Fruit fly (Drosophila melanogaster) whole organism, embryonic: ENCODE results near the gene Sems.

ENCODE experiments used
- B-H2 ChIP-seq: fragments of 200-800 bp; sonication (Bioruptor generic); optimal IDR thresholded peaks from 2 replicates; lab custom pipeline; 2018; ENCODE audit warnings: missing biosample characterization, mild to moderate bottlenecking, missing genetic modification characterization
- CG11504 ChIP-seq: fragments of 200-800 bp; sonication (Bioruptor generic); optimal IDR thresholded peaks from 3 replicates; lab custom pipeline; 2019; ENCODE audit warnings: missing biosample characterization, mild to moderate bottlenecking, missing genetic modification characterization, moderate library complexity
- CG13123 ChIP-seq: fragments of 200-800 bp; sonication (Bioruptor generic); optimal IDR thresholded peaks from 2 replicates; lab custom pipeline; 2016; ENCODE audit warnings: missing biosample characterization, missing genetic modification characterization
- CG17359 ChIP-seq: fragments of 200-800 bp; sonication (Bioruptor generic); optimal IDR thresholded peaks from 3 replicates; lab custom pipeline; 2018; ENCODE audit warnings: missing biosample characterization, mild to moderate bottlenecking, missing genetic modification characterization, moderate library complexity
- CG18011 ChIP-seq: fragments of 200-800 bp; sonication (Bioruptor generic); optimal IDR thresholded peaks from 2 replicates; lab custom pipeline; 2017; ENCODE audit warnings: missing biosample characterization, missing genetic modification characterization, mild to moderate bottlenecking, moderate library complexity, missing genotype
- CG18262 ChIP-seq: fragments of 200-800 bp; optimal IDR thresholded peaks from 3 replicates; lab custom pipeline; 2019; ENCODE audit warnings: missing biosample characterization, mild to moderate bottlenecking, missing genetic modification characterization, moderate library complexity
- CG1832 ChIP-seq: fragments of 200-800 bp; sonication (Bioruptor generic); optimal IDR thresholded peaks from 2 replicates; lab custom pipeline; 2017; ENCODE audit warnings: missing biosample characterization, mild to moderate bottlenecking, missing genetic modification characterization, inconsistent platforms
- CG18476 ChIP-seq: fragments of 200-800 bp; sonication (Bioruptor generic); optimal IDR thresholded peaks from 2 replicates; lab custom pipeline; 2016; ENCODE audit warnings: missing biosample characterization, mild to moderate bottlenecking, missing genetic modification characterization
- CG18764 ChIP-seq: fragments of 200-800 bp; sonication (Bioruptor generic); optimal IDR thresholded peaks from 3 replicates; lab custom pipeline; 2016; ENCODE audit warnings: missing biosample characterization, missing genetic modification characterization
- CG2129 ChIP-seq: fragments of 200-800 bp; sonication (Bioruptor generic); IDR thresholded peaks from 2 replicates; pipeline ENCODE4 v1.3.6; 2022; ENCODE audit warnings: missing biosample characterization, missing genetic modification characterization; ENCODE audit not compliant: partially characterized antibody
- CG2202 ChIP-seq: fragments of 200-800 bp; sonication (Bioruptor generic); optimal IDR thresholded peaks from 2 replicates; lab custom pipeline; 2018; ENCODE audit warnings: missing biosample characterization, mild to moderate bottlenecking, missing genetic modification characterization
- CG2875 ChIP-seq: fragments of 200-800 bp; sonication (Bioruptor generic); optimal IDR thresholded peaks from 2 replicates; lab custom pipeline; 2017; ENCODE audit warnings: missing biosample characterization, mild to moderate bottlenecking, missing genetic modification characterization, missing genetic modification reagents
- CG31365 ChIP-seq: fragments of 200-800 bp; sonication (Bioruptor generic); optimal IDR thresholded peaks from 2 replicates; lab custom pipeline; 2018; ENCODE audit warnings: missing biosample characterization, mild to moderate bottlenecking, missing genetic modification characterization
- CG3847 ChIP-seq: fragments of 200-800 bp; sonication (Bioruptor generic); IDR thresholded peaks from 2 replicates; pipeline ENCODE4 v1.3.6; 2022; ENCODE audit warnings: missing biosample characterization, missing genetic modification characterization
- CG6272 ChIP-seq: fragments of 200-800 bp; sonication (Bioruptor generic); IDR thresholded peaks from 2 replicates; pipeline ENCODE4 v1.3.6; 2022; ENCODE audit warnings: missing biosample characterization, missing genetic modification characterization
- CG6683 ChIP-seq: fragments of 200-800 bp; sonication (Bioruptor generic); optimal IDR thresholded peaks from 2 replicates; lab custom pipeline; 2017; ENCODE audit warnings: missing biosample characterization, mild to moderate bottlenecking, missing genetic modification characterization, missing genetic modification reagents
- CHES-1-like ChIP-seq: fragments of 200-800 bp; sonication (Bioruptor generic); optimal IDR thresholded peaks from 2 replicates; lab custom pipeline; 2016; ENCODE audit warnings: missing biosample characterization, missing genetic modification characterization
- Dp ChIP-seq: fragments of 200-800 bp; sonication (Bioruptor generic); optimal IDR thresholded peaks from 2 replicates; lab custom pipeline; 2018; ENCODE audit warnings: missing biosample characterization, mild to moderate bottlenecking, missing genetic modification characterization, moderate library complexity
- E2f1 ChIP-seq: fragments of 200-800 bp; sonication (Bioruptor generic); IDR thresholded peaks from 2 replicates; pipeline ENCODE4 v1.3.6; 2022; ENCODE audit warnings: missing biosample characterization, missing genetic modification characterization
- Ets65A ChIP-seq: fragments of 200-800 bp; sonication (Bioruptor generic); peaks from one replicate; lab custom pipeline; 2016; ENCODE audit warnings: missing biosample characterization, missing genetic modification characterization
- H15 ChIP-seq: fragments of 200-800 bp; sonication (Bioruptor generic); IDR thresholded peaks from 3 replicates; pipeline ENCODE4 v1.3.6; 2022; ENCODE audit warnings: missing biosample characterization, missing genetic modification characterization
- HLH4C ChIP-seq: fragments of 200-800 bp; sonication (Bioruptor generic); IDR thresholded peaks from 3 replicates; pipeline ENCODE4 v1.3.6; 2022; ENCODE audit warnings: missing biosample characterization, missing genetic modification characterization; ENCODE audit not compliant: partially characterized antibody
- HLH54F ChIP-seq: fragments of 200-800 bp; sonication (Bioruptor generic); optimal IDR thresholded peaks from 3 replicates; lab custom pipeline; 2016; ENCODE audit warnings: missing biosample characterization, missing genetic modification characterization
- HmgD ChIP-seq: fragments of 200-800 bp; sonication (Bioruptor generic); optimal IDR thresholded peaks from 3 replicates; lab custom pipeline; 2016; ENCODE audit warnings: missing biosample characterization, missing genetic modification characterization
- Hmx ChIP-seq: fragments of 200-800 bp; sonication (Bioruptor generic); optimal IDR thresholded peaks from 2 replicates; lab custom pipeline; 2016; ENCODE audit warnings: missing biosample characterization, missing genetic modification characterization
- MBD-R2 ChIP-seq: fragments of 200-800 bp; sonication (Bioruptor generic); IDR thresholded peaks from 2 replicates; pipeline ENCODE4 v1.3.6; 2022; ENCODE audit warnings: missing biosample characterization, missing genetic modification characterization
- Nf-YB ChIP-seq: fragments of 200-800 bp; sonication (Bioruptor generic); optimal IDR thresholded peaks from 3 replicates; lab custom pipeline; 2019; ENCODE audit warnings: missing biosample characterization, mild to moderate bottlenecking, missing genetic modification characterization, moderate library complexity
- Oaz ChIP-seq: fragments of 200-800 bp; sonication (Bioruptor generic); IDR thresholded peaks from 2 replicates; pipeline ENCODE4 v1.3.6; 2022; ENCODE audit warnings: missing biosample characterization, missing genetic modification characterization
- Ravus ChIP-seq: fragments of 200-800 bp; sonication (Bioruptor generic); IDR thresholded peaks from 2 replicates; pipeline ENCODE4 v1.3.6; 2022; ENCODE audit warnings: missing biosample characterization, missing genetic modification characterization
- Rx ChIP-seq: fragments of 200-800 bp; sonication (Bioruptor generic); IDR thresholded peaks from 2 replicates; pipeline ENCODE4 v1.3.6; 2022; ENCODE audit warnings: missing biosample characterization, missing genetic modification characterization
- Scr ChIP-seq: fragments of 200-800 bp; sonication (Bioruptor generic); IDR thresholded peaks from 2 replicates; pipeline ENCODE4 v1.3.6; 2022; ENCODE audit warnings: missing biosample characterization, missing genetic modification characterization; ENCODE audit not compliant: partially characterized antibody
- Sry-β ChIP-seq: fragments of 200-800 bp; sonication (Bioruptor generic); optimal IDR thresholded peaks from 2 replicates; lab custom pipeline; 2018; ENCODE audit warnings: missing biosample characterization, mild to moderate bottlenecking, missing genetic modification characterization, moderate library complexity
- Xrp1 ChIP-seq: fragments of 200-800 bp; sonication (Bioruptor generic); IDR thresholded peaks from 2 replicates; pipeline ENCODE4 v1.3.6; 2022; ENCODE audit warnings: missing biosample characterization, missing genetic modification characterization
- chif ChIP-seq, 2 experiments: fragments of 200-800 bp; sonication (Bioruptor generic); optimal IDR thresholded peaks; 3 replicates each; lab custom pipeline; 2016; ENCODE audit warnings: missing biosample characterization in 2 of 2, missing genetic modification characterization in 2 of 2
- crc ChIP-seq: fragments of 200-800 bp; sonication (Bioruptor generic); optimal IDR thresholded peaks from 2 replicates; lab custom pipeline; 2016; ENCODE audit warnings: missing biosample characterization, missing genetic modification characterization
- croc ChIP-seq: fragments of 200-800 bp; sonication (Bioruptor generic); conservative IDR thresholded peaks from 3 replicates; pipeline ENCODE4 v1.3.6; 2022; ENCODE audit warnings: missing biosample characterization, missing genetic modification characterization
- danr ChIP-seq: fragments of 200-800 bp; sonication (Bioruptor generic); IDR thresholded peaks from 2 replicates; pipeline ENCODE4 v1.3.6; 2022; ENCODE audit warnings: missing biosample characterization, missing genetic modification characterization
- eve ChIP-seq, 2 experiments: fragments of >200 bp; optimal IDR thresholded peaks; 2 replicates each; lab custom pipeline; 2017; ENCODE audit warnings: missing biosample characterization in 2 of 2, missing genetic modification characterization in 2 of 2
- fru ChIP-seq: fragments of >200 bp; optimal IDR thresholded peaks from 2 replicates; lab custom pipeline; 2017
- ftz-f1 ChIP-seq: fragments of 200-800 bp; sonication (Bioruptor generic); optimal IDR thresholded peaks from 2 replicates; lab custom pipeline; 2016; ENCODE audit warnings: missing biosample characterization, missing genetic modification characterization
- gfzf ChIP-seq: fragments of 200-800 bp; sonication (Bioruptor generic); optimal IDR thresholded peaks from 2 replicates; lab custom pipeline; 2016; ENCODE audit warnings: missing biosample characterization, mild to moderate bottlenecking, missing genetic modification characterization, moderate library complexity
- her ChIP-seq: fragments of 200-800 bp; sonication (Bioruptor generic); optimal IDR thresholded peaks from 2 replicates; lab custom pipeline; 2016; ENCODE audit warnings: missing biosample characterization, missing genetic modification characterization
- jigr1 ChIP-seq: fragments of 200-800 bp; sonication (Bioruptor generic); IDR thresholded peaks from 3 replicates; pipeline ENCODE4 v1.3.6; 2022; ENCODE audit warnings: missing biosample characterization, missing genetic modification characterization
- nau ChIP-seq: fragments of 200-800 bp; sonication (Bioruptor generic); optimal IDR thresholded peaks from 3 replicates; lab custom pipeline; 2017; ENCODE audit warnings: missing biosample characterization, mild to moderate bottlenecking, missing genetic modification characterization, missing genetic modification reagents
- ranshi ChIP-seq: fragments of 200-800 bp; sonication (Bioruptor generic); IDR thresholded peaks from 2 replicates; pipeline ENCODE4 v1.3.6; 2022; ENCODE audit warnings: missing biosample characterization, missing genetic modification characterization
- sc ChIP-seq, 3 experiments: fragments of >200 bp in 2 of 3; fragments of 200-800 bp in 1 of 3; sonication (Bioruptor generic) in 1 of 3; optimal IDR thresholded peaks; 2 replicates in 2 of 3; 3 replicates in 1 of 3; lab custom pipeline; 2017; ENCODE audit warnings: mild to moderate bottlenecking in 1 of 3, missing biosample characterization in 1 of 3, missing genetic modification characterization in 1 of 3, missing genetic modification reagents in 1 of 3
- sob ChIP-seq: fragments of 200-800 bp; sonication (Bioruptor generic); IDR thresholded peaks from 2 replicates; pipeline ENCODE4 v1.3.6; 2022; ENCODE audit warnings: missing biosample characterization, missing genetic modification characterization
- tna ChIP-seq: fragments of 200-800 bp; sonication (Bioruptor generic); IDR thresholded peaks from 2 replicates; pipeline ENCODE4 v1.3.6; 2022; ENCODE audit warnings: missing biosample characterization, missing genetic modification characterization; ENCODE audit not compliant: partially characterized antibody
- vvl ChIP-seq: fragments of 200-800 bp; sonication (Bioruptor generic); IDR thresholded peaks from 2 replicates; pipeline ENCODE4 v1.3.6; 2022; ENCODE audit warnings: missing biosample characterization, missing genetic modification characterization
- zf30C ChIP-seq: fragments of 200-800 bp; sonication (Bioruptor generic); optimal IDR thresholded peaks from 3 replicates; lab custom pipeline; 2018; ENCODE audit warnings: missing biosample characterization, mild to moderate bottlenecking, missing genetic modification characterization
- zfh2 ChIP-seq: fragments of 200-800 bp; sonication (Bioruptor generic); optimal IDR thresholded peaks from 2 replicates; lab custom pipeline; 2016; ENCODE audit warnings: missing biosample characterization, missing genetic modification characterization

Sems gene

DNA sequence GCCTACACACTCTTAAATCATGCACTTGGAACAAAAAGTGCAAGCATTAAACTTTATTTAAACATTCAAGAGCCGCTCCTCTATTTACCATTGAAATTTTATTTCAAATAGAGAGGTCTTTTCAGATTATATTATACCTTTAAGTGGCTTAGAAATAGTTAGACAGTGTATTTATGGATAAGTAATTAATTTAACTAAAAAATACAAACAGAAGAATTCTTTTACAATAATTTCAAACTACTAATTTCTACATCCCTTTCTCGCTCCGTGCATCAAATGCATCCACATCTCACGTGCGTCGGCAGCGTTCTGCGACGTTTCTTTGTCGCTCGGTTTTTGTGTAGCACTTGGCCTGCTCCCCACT is 6.4 kb downstream of the Sems start (continued):
- no peak for TF ChIP-seq E2f1 (GFP tag; lab: Robert Waterston, UW)
- TF ChIP-seq Nf-YB, result no peak
- TF ChIP-seq CG31365 (tag; lab: Kevin White, UChicago), result no peak
- TF ChIP-seq CG17359 (tag; lab: Kevin White, UChicago), result peak; percentile 83
- no peak for TF ChIP-seq ftz-f1 (GFP tag; lab: Kevin White, UChicago)
- no peak for TF ChIP-seq Oaz (GFP tag; lab: Robert Waterston, UW)
- TF ChIP-seq CG6683 (GFP tag; lab: Kevin White, UChicago), result no peak
- TF ChIP-seq CG6272 (GFP tag; lab: Robert Waterston, UW), result no peak
- TF ChIP-seq MBD-R2 (GFP tag; lab: Robert Waterston, UW), result no peak
- TF ChIP-seq HLH54F (GFP tag; lab: Kevin White, UChicago), result no peak
- TF ChIP-seq gfzf (GFP tag; lab: Kevin White, UChicago), result no peak
- TF ChIP-seq zfh2 (GFP tag; lab: Kevin White, UChicago), result no peak
- TF ChIP-seq CG1832, result no peak
- TF ChIP-seq H15 (GFP tag; lab: Robert Waterston, UW), result peak; percentile 71
- peak; percentile 45; the same call in 1 of the 2 replicates for TF ChIP-seq danr (GFP tag; lab: Robert Waterston, UW)
- TF ChIP-seq Xrp1 (GFP tag; lab: Robert Waterston, UW), result peak; percentile 76
- peak; percentile 14 for TF ChIP-seq Ets65A (GFP tag; lab: Kevin White, UChicago)
- TF ChIP-seq CHES-1-like, result no peak
- TF ChIP-seq ranshi (GFP tag; lab: Robert Waterston, UW), result no peak; the same call in 1 of the 2 replicates
- peak; percentile 66 for TF ChIP-seq croc (GFP tag; lab: Robert Waterston, UW)
- no peak for TF ChIP-seq Hmx (GFP tag; lab: Kevin White, UChicago)
- no peak for TF ChIP-seq Dp (GFP tag; lab: Kevin White, UChicago)
- TF ChIP-seq CG2202 (tag; lab: Kevin White, UChicago), result peak; percentile 63
- no peak for TF ChIP-seq sob
- TF ChIP-seq nau (GFP tag; lab: Kevin White, UChicago), result peak; percentile 13
- peak; percentile 45 to 53 for TF ChIP-seq chif (GFP tag; optimal IDR thresholded peaks at IDR 0.05; lab: Kevin White, UChicago)
- no peak for TF ChIP-seq tna (GFP tag; lab: Robert Waterston, UW)
- peak; percentile 90 for TF ChIP-seq CG18262
- TF ChIP-seq Ravus (GFP tag; lab: Robert Waterston, UW), result no peak
- TF ChIP-seq CG13123 (GFP tag; lab: Kevin White, UChicago), result peak; percentile 5
- no peak for TF ChIP-seq jigr1 (GFP tag; lab: Robert Waterston, UW)
- no peak for TF ChIP-seq Scr
- TF ChIP-seq CG11504 (tag; lab: Kevin White, UChicago), result peak; percentile 81
- TF ChIP-seq HmgD, result no peak
- no peak for TF ChIP-seq crc
- TF ChIP-seq her (GFP tag; lab: Kevin White, UChicago), result no peak
- peak in 1 of 2 experiments; percentile 91 for TF ChIP-seq eve (GFP tag; optimal IDR thresholded peaks at IDR 0.05; lab: Kevin White, UChicago)
- TF ChIP-seq B-H2 (GFP tag; lab: Kevin White, UChicago), result no peak
- peak; percentile 26 for TF ChIP-seq Sry-β (GFP tag; lab: Kevin White, UChicago)
- no peak for TF ChIP-seq CG18011 (GFP tag; lab: Kevin White, UChicago)
- peak; percentile 64; the same call in 1 of the 2 replicates for TF ChIP-seq vvl (GFP tag; lab: Robert Waterston, UW)
- no peak for TF ChIP-seq HLH4C (GFP tag; lab: Robert Waterston, UW)
- peak; percentile 59 for TF ChIP-seq CG18476 (GFP tag; lab: Kevin White, UChicago)
- no peak for TF ChIP-seq fru (lab: Kevin White, UChicago)
- peak; percentile 15; the same call in 1 of the 2 replicates for TF ChIP-seq CG3847 (GFP tag; lab: Robert Waterston, UW)
- no peak for TF ChIP-seq sc (optimal IDR thresholded peaks at IDR 0.05; lab: Kevin White, UChicago)
- TF ChIP-seq sc (GFP tag; optimal IDR thresholded peaks at IDR 0.05; lab: Kevin White, UChicago), result peak; percentile 66
- no peak for TF ChIP-seq CG18764 (GFP tag; lab: Kevin White, UChicago)
- TF ChIP-seq zf30C (GFP tag; lab: Kevin White, UChicago), result peak; percentile 74
- TF ChIP-seq CG2129 (GFP tag; lab: Robert Waterston, UW), result no peak
- no peak for TF ChIP-seq Rx (GFP tag; lab: Robert Waterston, UW)
- peak; percentile 58 for TF ChIP-seq CG2875 (GFP tag; lab: Kevin White, UChicago)
